Fruit fly (Drosophila melanogaster) whole organism, embryonic: ENCODE data around the gene CG33284.

Source experiments
- Ada2b ChIP-seq: fragments of 200-800 bp; sonication (Bioruptor generic); IDR thresholded peaks from 2 replicates; pipeline ENCODE4 v1.3.6; 2022; ENCODE audit warnings: missing biosample characterization, missing genetic modification characterization
- Asciz ChIP-seq: fragments of 200-800 bp; sonication (Bioruptor generic); optimal IDR thresholded peaks from 2 replicates; lab custom pipeline; 2017; ENCODE audit warnings: missing biosample characterization, mild to moderate bottlenecking, missing genetic modification characterization, missing genetic modification reagents
- CG10321 ChIP-seq: fragments of 200-800 bp; sonication (Bioruptor generic); IDR thresholded peaks from 2 replicates; pipeline ENCODE4 v1.3.6; 2022; ENCODE audit warnings: missing biosample characterization, missing genetic modification characterization
- CG11504 ChIP-seq: fragments of 200-800 bp; sonication (Bioruptor generic); optimal IDR thresholded peaks from 3 replicates; lab custom pipeline; 2019; ENCODE audit warnings: missing biosample characterization, mild to moderate bottlenecking, missing genetic modification characterization, moderate library complexity
- CG12391 ChIP-seq: fragments of 200-800 bp; sonication (Bioruptor generic); optimal IDR thresholded peaks from 3 replicates; lab custom pipeline; 2018; ENCODE audit warnings: missing biosample characterization, mild to moderate bottlenecking, missing genetic modification characterization, moderate library complexity
- CG1832 ChIP-seq: fragments of 200-800 bp; sonication (Bioruptor generic); optimal IDR thresholded peaks from 2 replicates; lab custom pipeline; 2017; ENCODE audit warnings: missing biosample characterization, mild to moderate bottlenecking, missing genetic modification characterization, inconsistent platforms
- CG18599 ChIP-seq: fragments of 200-800 bp; sonication (Bioruptor generic); optimal IDR thresholded peaks from 3 replicates; lab custom pipeline; 2017; ENCODE audit warnings: missing biosample characterization, missing genetic modification characterization, mild to moderate bottlenecking, moderate library complexity, missing genetic modification reagents
- CG18619 ChIP-seq: fragments of 200-800 bp; sonication (Bioruptor generic); optimal IDR thresholded peaks from 3 replicates; lab custom pipeline; 2017; ENCODE audit warnings: missing biosample characterization, mild to moderate bottlenecking, missing genetic modification characterization
- CG2120 ChIP-seq: fragments of 200-800 bp; sonication (Bioruptor generic); optimal IDR thresholded peaks from 3 replicates; lab custom pipeline; 2016; ENCODE audit warnings: missing biosample characterization, missing genetic modification characterization
- CG4404 ChIP-seq: fragments of 200-800 bp; sonication (Bioruptor generic); IDR thresholded peaks from 2 replicates; pipeline ENCODE4 v1.3.6; 2022; ENCODE audit warnings: missing biosample characterization, missing genetic modification characterization
- CG4820 ChIP-seq: fragments of 200-800 bp; sonication (Bioruptor generic); optimal IDR thresholded peaks from 3 replicates; lab custom pipeline; 2016; ENCODE audit warnings: missing biosample characterization, missing genetic modification characterization
- CG6791 ChIP-seq: fragments of 200-800 bp; sonication (Bioruptor generic); IDR thresholded peaks from 3 replicates; pipeline ENCODE4 v1.3.6; 2022; ENCODE audit warnings: missing biosample characterization, missing genetic modification characterization; ENCODE audit not compliant: partially characterized antibody
- CG7357 ChIP-seq: fragments of 200-800 bp; sonication (Bioruptor generic); IDR thresholded peaks from 3 replicates; pipeline ENCODE4 v1.3.6; 2022; ENCODE audit warnings: missing biosample characterization, missing genetic modification characterization
- CG7556 ChIP-seq: fragments of 200-800 bp; sonication (Bioruptor generic); optimal IDR thresholded peaks from 2 replicates; lab custom pipeline; 2017; ENCODE audit warnings: missing biosample characterization, mild to moderate bottlenecking, missing genetic modification characterization
- CG7786 ChIP-seq: fragments of 200-800 bp; sonication (Bioruptor generic); optimal IDR thresholded peaks from 2 replicates; lab custom pipeline; 2016; ENCODE audit warnings: missing biosample characterization, missing genetic modification characterization
- CG7987 ChIP-seq: fragments of 200-800 bp; sonication (Bioruptor generic); optimal IDR thresholded peaks from 2 replicates; lab custom pipeline; 2018; ENCODE audit warnings: missing biosample characterization, mild to moderate bottlenecking, missing genetic modification characterization, moderate library complexity
- CG8089 ChIP-seq: fragments of 200-800 bp; sonication (Bioruptor generic); optimal IDR thresholded peaks from 3 replicates; lab custom pipeline; 2016; ENCODE audit warnings: missing biosample characterization, missing genetic modification characterization
- CG9797 ChIP-seq: fragments of 200-800 bp; sonication (Bioruptor generic); optimal IDR thresholded peaks from 3 replicates; lab custom pipeline; 2018; ENCODE audit warnings: missing biosample characterization, mild to moderate bottlenecking, missing genetic modification characterization
- Chrac-16 ChIP-seq: fragments of 200-800 bp; sonication (Bioruptor generic); optimal IDR thresholded peaks from 3 replicates; lab custom pipeline; 2016; ENCODE audit warnings: missing biosample characterization, missing genetic modification characterization
- E2f1 ChIP-seq: fragments of 200-800 bp; sonication (Bioruptor generic); IDR thresholded peaks from 2 replicates; pipeline ENCODE4 v1.3.6; 2022; ENCODE audit warnings: missing biosample characterization, missing genetic modification characterization
- Fer2 ChIP-seq: fragments of 200-800 bp; sonication (Bioruptor generic); optimal IDR thresholded peaks from 2 replicates; lab custom pipeline; 2018; ENCODE audit warnings: missing biosample characterization, mild to moderate bottlenecking, missing genetic modification characterization, moderate library complexity
- GATAe ChIP-seq: fragments of 200-800 bp; sonication (Bioruptor generic); conservative IDR thresholded peaks from 2 replicates; pipeline ENCODE4 v1.3.6; 2022; ENCODE audit warnings: missing biosample characterization, missing genetic modification characterization
- Gug ChIP-seq: fragments of 200-800 bp; sonication (Bioruptor generic); IDR thresholded peaks from 4 replicates; pipeline ENCODE4 v1.3.6; 2022; ENCODE audit warnings: missing biosample characterization, missing genetic modification characterization
- HmgZ ChIP-seq: fragments of 200-800 bp; sonication (Bioruptor generic); optimal IDR thresholded peaks from 2 replicates; lab custom pipeline; 2018; ENCODE audit warnings: missing biosample characterization, mild to moderate bottlenecking, missing genetic modification characterization
- Hr78 ChIP-seq, 2 experiments: fragments of 200-800 bp in 1 of 2; fragments of >200 bp in 1 of 2; sonication (Bioruptor generic) in 1 of 2; optimal IDR thresholded peaks; 2 replicates each; lab custom pipeline; 2017 to 2019; ENCODE audit warnings: missing biosample characterization in 2 of 2, missing genetic modification characterization in 2 of 2, mild to moderate bottlenecking in 1 of 2, moderate library complexity in 1 of 2
- MESR4 ChIP-seq: fragments of 200-800 bp; sonication (Bioruptor generic); optimal IDR thresholded peaks from 2 replicates; lab custom pipeline; 2018; ENCODE audit warnings: missing biosample characterization, mild to moderate bottlenecking, missing genetic modification characterization, moderate library complexity
- Meics ChIP-seq: fragments of 200-800 bp; sonication (Bioruptor generic); optimal IDR thresholded peaks from 2 replicates; lab custom pipeline; 2017; ENCODE audit warnings: missing biosample characterization, mild to moderate bottlenecking, missing genetic modification characterization
- Oaz ChIP-seq: fragments of 200-800 bp; sonication (Bioruptor generic); IDR thresholded peaks from 2 replicates; pipeline ENCODE4 v1.3.6; 2022; ENCODE audit warnings: missing biosample characterization, missing genetic modification characterization
- Pdp1 ChIP-seq, 2 experiments: fragments of 200-800 bp; sonication (Bioruptor generic); optimal IDR thresholded peaks; 3 replicates each; lab custom pipeline; 2016; ENCODE audit warnings: missing biosample characterization in 2 of 2, missing genetic modification characterization in 2 of 2, mild to moderate bottlenecking in 1 of 2, moderate library complexity in 1 of 2
- Scr ChIP-seq: fragments of 200-800 bp; sonication (Bioruptor generic); IDR thresholded peaks from 2 replicates; pipeline ENCODE4 v1.3.6; 2022; ENCODE audit warnings: missing biosample characterization, missing genetic modification characterization; ENCODE audit not compliant: partially characterized antibody
- Sin3A ChIP-seq: fragments of >200 bp; optimal IDR thresholded peaks from 2 replicates; lab custom pipeline; 2018
- Sox102F ChIP-seq: fragments of 200-800 bp; sonication (Bioruptor generic); optimal IDR thresholded peaks from 2 replicates; lab custom pipeline; 2018; ENCODE audit warnings: missing biosample characterization, mild to moderate bottlenecking, missing genetic modification characterization, moderate library complexity
- Ssrp ChIP-seq: fragments of 200-800 bp; sonication (Bioruptor generic); optimal IDR thresholded peaks from 2 replicates; lab custom pipeline; 2018; ENCODE audit warnings: missing biosample characterization, mild to moderate bottlenecking, missing genetic modification characterization, moderate library complexity
- chm ChIP-seq: fragments of 200-800 bp; sonication (Bioruptor generic); IDR thresholded peaks from 2 replicates; pipeline ENCODE4 v1.3.6; 2022; ENCODE audit warnings: missing biosample characterization, missing genetic modification characterization
- crp ChIP-seq, 2 experiments: fragments of 200-800 bp; sonication (Bioruptor generic); optimal IDR thresholded peaks; 2 replicates in 1 of 2; 3 replicates in 1 of 2; lab custom pipeline; 2017; ENCODE audit warnings: missing biosample characterization in 2 of 2, missing genetic modification characterization in 2 of 2, mild to moderate bottlenecking in 1 of 2, moderate library complexity in 1 of 2
- dpn ChIP-seq, 2 experiments: fragments of 200-800 bp; sonication (Bioruptor generic); optimal IDR thresholded peaks; 3 replicates each; lab custom pipeline; 2016; ENCODE audit warnings: missing biosample characterization in 2 of 2, missing genetic modification characterization in 2 of 2
- eyg ChIP-seq: fragments of 200-800 bp; sonication (Bioruptor generic); optimal IDR thresholded peaks from 3 replicates; lab custom pipeline; 2016; ENCODE audit warnings: missing biosample characterization, missing genetic modification characterization
- grn ChIP-seq: fragments of 200-800 bp; sonication (Bioruptor generic); optimal IDR thresholded peaks from 3 replicates; lab custom pipeline; 2017; ENCODE audit warnings: missing biosample characterization, missing genetic modification characterization
- hth ChIP-seq: fragments of >200 bp; optimal IDR thresholded peaks from 2 replicates; lab custom pipeline; 2017; ENCODE audit warnings: inconsistent platforms
- ind ChIP-seq: fragments of 200-800 bp; sonication (Bioruptor generic); optimal IDR thresholded peaks from 3 replicates; lab custom pipeline; 2016; ENCODE audit warnings: missing biosample characterization, missing genetic modification characterization
- klu ChIP-seq: fragments of 200-800 bp; sonication (Bioruptor generic); IDR thresholded peaks from 2 replicates; pipeline ENCODE4 v1.3.6; 2022; ENCODE audit warnings: missing biosample characterization, missing genetic modification characterization
- lbe ChIP-seq: fragments of 200-800 bp; sonication (Bioruptor generic); optimal IDR thresholded peaks from 2 replicates; lab custom pipeline; 2016; ENCODE audit warnings: missing biosample characterization, mild to moderate bottlenecking, missing genetic modification characterization
- prd ChIP-seq, 3 experiments: fragments of >200 bp in 2 of 3; fragments of 200-800 bp in 1 of 3; sonication (Bioruptor generic) in 1 of 3; optimal IDR thresholded peaks in 2 of 3; IDR thresholded peaks in 1 of 3; 2 replicates in 2 of 3; 3 replicates in 1 of 3; pipeline versions ENCODE4 v1.3.6 to Lab custom; 2017 to 2022; ENCODE audit warnings: missing biosample characterization in 1 of 3, missing genetic modification characterization in 1 of 3
- sim ChIP-seq: fragments of 200-800 bp; sonication (Bioruptor generic); IDR thresholded peaks from 2 replicates; pipeline ENCODE4 v1.3.6; 2022; ENCODE audit warnings: missing biosample characterization, missing genetic modification characterization
- sqz ChIP-seq: fragments of 200-800 bp; sonication (Bioruptor generic); optimal IDR thresholded peaks from 3 replicates; lab custom pipeline; 2018; ENCODE audit warnings: missing biosample characterization, mild to moderate bottlenecking, missing genetic modification characterization
- tin ChIP-seq: fragments of 200-800 bp; sonication (Bioruptor generic); optimal IDR thresholded peaks from 3 replicates; lab custom pipeline; 2016; ENCODE audit warnings: missing biosample characterization, missing genetic modification characterization
- trem ChIP-seq: fragments of 200-800 bp; optimal IDR thresholded peaks from 3 replicates; lab custom pipeline; 2019; ENCODE audit warnings: missing biosample characterization, mild to moderate bottlenecking, missing genetic modification characterization, moderate library complexity
- tup ChIP-seq: fragments of 200-800 bp; sonication (Bioruptor generic); optimal IDR thresholded peaks from 2 replicates; lab custom pipeline; 2016; ENCODE audit warnings: missing biosample characterization, mild to moderate bottlenecking, missing genetic modification characterization, moderate library complexity
- tx ChIP-seq: fragments of 200-800 bp; sonication (Bioruptor generic); optimal IDR thresholded peaks from 2 replicates; lab custom pipeline; 2016; ENCODE audit warnings: missing biosample characterization, missing genetic modification characterization
- unpg ChIP-seq: fragments of 200-800 bp; sonication (Bioruptor generic); optimal IDR thresholded peaks from 3 replicates; lab custom pipeline; 2018; ENCODE audit warnings: missing biosample characterization, mild to moderate bottlenecking, missing genetic modification characterization, moderate library complexity

The CG33284 gene

DNA sequence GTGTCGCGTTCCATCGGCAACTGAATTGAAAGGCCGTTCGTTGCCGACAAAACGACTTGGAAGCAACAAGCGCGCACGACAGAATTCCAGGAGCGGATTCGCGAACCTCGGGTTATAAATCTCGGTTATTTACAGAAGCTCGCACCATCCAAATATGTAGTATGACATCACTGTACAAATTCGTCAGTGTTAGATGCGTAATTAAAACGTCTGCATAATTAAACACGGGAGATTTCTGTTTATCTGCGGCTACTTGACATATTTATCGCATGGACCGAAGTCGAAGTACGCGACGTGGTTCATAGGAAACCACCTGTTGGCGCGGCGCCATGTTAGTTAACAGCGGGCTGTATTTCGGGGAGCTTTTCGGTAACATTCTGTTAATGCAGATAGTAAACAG lies 48.4 kb downstream of the CG33284 start, which contains the start of gene Ac78C (continued):
- TF ChIP-seq prd (optimal IDR thresholded peaks at IDR 0.05; lab: Kevin White, UChicago) (no peak), prd (GFP tag; IDR thresholded peaks at IDR 0.05; lab: Robert Waterston, UW) (peak; percentile 81), Oaz (GFP tag; lab: Robert Waterston, UW) (peak; percentile 61; the same call in 1 of the 2 replicates), E2f1 (GFP tag; lab: Robert Waterston, UW) (peak; percentile 79), CG18619 (GFP tag; lab: Kevin White, UChicago) (peak; percentile 77), CG9797 (GFP tag; lab: Kevin White, UChicago) (no peak), Ada2b (GFP tag; lab: Robert Waterston, UW) (peak; percentile 90), Sin3A (no peak), CG7357 (GFP tag; lab: Robert Waterston, UW) (peak; percentile 70; the same call in 1 of the 3 replicates), CG12391 (tag; lab: Kevin White, UChicago) (no peak), CG10321 (GFP tag; lab: Robert Waterston, UW) (peak; percentile 53), Asciz (GFP tag; lab: Kevin White, UChicago) (peak; percentile 68), CG18599 (GFP tag; lab: Kevin White, UChicago) (peak; percentile 96), unpg (GFP tag; lab: Kevin White, UChicago) (peak; percentile 89), eyg (GFP tag; lab: Kevin White, UChicago) (peak; percentile 92), HmgZ (peak; percentile 96), Chrac-16 (peak; percentile 69), dpn (GFP tag; optimal IDR thresholded peaks at IDR 0.05; lab: Kevin White, UChicago) (peak; percentile 88 to 92), crp (GFP tag; optimal IDR thresholded peaks at IDR 0.05; lab: Kevin White, UChicago) (no peak), Meics (GFP tag; lab: Kevin White, UChicago) (peak; percentile 89), tup (GFP tag; lab: Kevin White, UChicago) (peak; percentile 64), tin (GFP tag; lab: Kevin White, UChicago) (peak; percentile 79), sim (no peak), CG4820 (GFP tag; lab: Kevin White, UChicago) (peak; percentile 64), GATAe (GFP tag; lab: Robert Waterston, UW) (peak; percentile 40; the same call in 1 of the 2 replicates), sqz (GFP tag; lab: Kevin White, UChicago) (peak; percentile 22), Hr78 (GFP tag; optimal IDR thresholded peaks at IDR 0.05; lab: Kevin White, UChicago) (no peak), CG7556 (GFP tag; lab: Kevin White, UChicago) (peak; percentile 27), CG1832 (GFP tag; lab: Kevin White, UChicago) (no peak), hth (lab: Kevin White, UChicago) (no peak), Pdp1 (GFP tag; optimal IDR thresholded peaks at IDR 0.05; lab: Kevin White, UChicago) (peak; percentile 87), Fer2 (peak; percentile 88), CG7987 (GFP tag; lab: Kevin White, UChicago) (peak; percentile 85), CG8089 (GFP tag; lab: Kevin White, UChicago) (peak; percentile 77), tx (GFP tag; lab: Kevin White, UChicago) (peak; percentile 84), CG6791 (no peak; the same call in 2 of the 3 replicates), Gug (GFP tag; lab: Robert Waterston, UW) (peak; percentile 90), ind (peak; percentile 91), Ssrp (tag; lab: Kevin White, UChicago) (no peak), klu (GFP tag; lab: Robert Waterston, UW) (peak; percentile 66), lbe (GFP tag; lab: Kevin White, UChicago) (peak; percentile 1), CG7786 (GFP tag; lab: Kevin White, UChicago) (peak; percentile 89), grn (peak; percentile 6), MESR4 (GFP tag; lab: Kevin White, UChicago) (peak; percentile 14), chm (GFP tag; lab: Robert Waterston, UW) (peak; percentile 67; the same call in 1 of the 2 replicates), Sox102F (peak; percentile 77), CG11504 (tag; lab: Kevin White, UChicago) (peak; percentile 82), trem (tag; lab: Kevin White, UChicago) (no peak), CG2120 (GFP tag; lab: Kevin White, UChicago) (peak; percentile 95), CG4404 (peak; percentile 67; the same call in 1 of the 2 replicates), Scr (GFP tag; lab: Robert Waterston, UW) (peak; percentile 45)
